Fruit fly (Drosophila melanogaster) whole organism, embryonic: Measurements from ENCODE around the gene Oscillin.

Experiments
- Atf3 ChIP-seq: fragments of 200-800 bp; sonication (Bioruptor generic); optimal IDR thresholded peaks from 3 replicates; lab custom pipeline; 2016; ENCODE audit warnings: missing biosample characterization, missing genetic modification characterization
- BEAF-32 ChIP-seq: fragments of 200-800 bp; sonication (Bioruptor generic); optimal IDR thresholded peaks from 3 replicates; lab custom pipeline; 2017; ENCODE audit warnings: missing biosample characterization, missing genetic modification characterization, mild to moderate bottlenecking, moderate library complexity, missing genetic modification reagents
- Bdp1 ChIP-seq: fragments of 200-800 bp; sonication (Bioruptor generic); optimal IDR thresholded peaks from 3 replicates; lab custom pipeline; 2016; ENCODE audit warnings: missing biosample characterization, missing genetic modification characterization
- Blimp-1 ChIP-seq: fragments of 200-800 bp; sonication (Bioruptor generic); optimal IDR thresholded peaks from 3 replicates; lab custom pipeline; 2018; ENCODE audit warnings: missing biosample characterization, missing genetic modification characterization, mild to moderate bottlenecking, moderate library complexity, missing genetic modification reagents
- CG1233 ChIP-seq: fragments of 200-800 bp; sonication (Bioruptor generic); optimal IDR thresholded peaks from 4 replicates; lab custom pipeline; 2018; ENCODE audit warnings: missing biosample characterization, mild to moderate bottlenecking, missing genetic modification characterization
- CG12942 ChIP-seq: fragments of 200-800 bp; sonication (Bioruptor generic); optimal IDR thresholded peaks from 3 replicates; lab custom pipeline; 2016; ENCODE audit warnings: missing biosample characterization, missing genetic modification characterization
- CG13287 ChIP-seq: fragments of 200-800 bp; sonication (Bioruptor generic); IDR thresholded peaks from 2 replicates; pipeline ENCODE4 v1.3.6; 2022; ENCODE audit warnings: missing biosample characterization, missing genetic modification characterization; ENCODE audit not compliant: partially characterized antibody
- CG14014 ChIP-seq: fragments of 200-800 bp; sonication (Bioruptor generic); IDR thresholded peaks from 2 replicates; pipeline ENCODE4 v1.3.6; 2022; ENCODE audit warnings: missing biosample characterization, missing genetic modification characterization
- CG15696 ChIP-seq: fragments of 200-800 bp; sonication (Bioruptor generic); optimal IDR thresholded peaks from 2 replicates; lab custom pipeline; 2019; ENCODE audit warnings: missing biosample characterization, mild to moderate bottlenecking, missing genetic modification characterization, moderate library complexity
- CG17359 ChIP-seq: fragments of 200-800 bp; sonication (Bioruptor generic); optimal IDR thresholded peaks from 3 replicates; lab custom pipeline; 2018; ENCODE audit warnings: missing biosample characterization, mild to moderate bottlenecking, missing genetic modification characterization, moderate library complexity
- CG17568 ChIP-seq: fragments of 200-800 bp; sonication (Bioruptor generic); optimal IDR thresholded peaks from 2 replicates; lab custom pipeline; 2018; ENCODE audit warnings: missing biosample characterization, mild to moderate bottlenecking, missing genetic modification characterization, moderate library complexity
- CG18619 ChIP-seq: fragments of 200-800 bp; sonication (Bioruptor generic); optimal IDR thresholded peaks from 3 replicates; lab custom pipeline; 2017; ENCODE audit warnings: missing biosample characterization, mild to moderate bottlenecking, missing genetic modification characterization
- CG2678 ChIP-seq: fragments of 200-800 bp; sonication (Bioruptor generic); optimal IDR thresholded peaks from 3 replicates; lab custom pipeline; 2019; ENCODE audit warnings: missing biosample characterization, mild to moderate bottlenecking, missing genetic modification characterization, moderate library complexity
- CG2875 ChIP-seq: fragments of 200-800 bp; sonication (Bioruptor generic); optimal IDR thresholded peaks from 2 replicates; lab custom pipeline; 2017; ENCODE audit warnings: missing biosample characterization, mild to moderate bottlenecking, missing genetic modification characterization, missing genetic modification reagents
- CG30020 ChIP-seq: fragments of 200-800 bp; optimal IDR thresholded peaks from 2 replicates; lab custom pipeline; 2019; ENCODE audit warnings: missing biosample characterization, mild to moderate bottlenecking, missing genetic modification characterization, moderate library complexity
- CG32532 ChIP-seq: fragments of 200-800 bp; sonication (Bioruptor generic); IDR thresholded peaks from 2 replicates; pipeline ENCODE4 v1.3.6; 2022; ENCODE audit warnings: missing biosample characterization, missing genetic modification characterization
- CG4282 ChIP-seq: fragments of 200-800 bp; sonication (Bioruptor generic); optimal IDR thresholded peaks from 2 replicates; lab custom pipeline; 2016; ENCODE audit warnings: missing biosample characterization, missing genetic modification characterization
- CG43689 ChIP-seq: fragments of 200-800 bp; sonication (Bioruptor generic); IDR thresholded peaks from 2 replicates; pipeline ENCODE4 v1.3.6; 2022; ENCODE audit warnings: missing biosample characterization, missing genetic modification characterization
- CG7556 ChIP-seq: fragments of 200-800 bp; sonication (Bioruptor generic); optimal IDR thresholded peaks from 2 replicates; lab custom pipeline; 2017; ENCODE audit warnings: missing biosample characterization, mild to moderate bottlenecking, missing genetic modification characterization
- CG9215 ChIP-seq: fragments of 200-800 bp; sonication (Bioruptor generic); IDR thresholded peaks from 2 replicates; pipeline ENCODE4 v1.3.6; 2022; ENCODE audit warnings: missing biosample characterization, missing genetic modification characterization
- Chrac-16 ChIP-seq: fragments of 200-800 bp; sonication (Bioruptor generic); optimal IDR thresholded peaks from 3 replicates; lab custom pipeline; 2016; ENCODE audit warnings: missing biosample characterization, missing genetic modification characterization
- CoRest ChIP-seq: fragments of 200-800 bp; sonication (Bioruptor generic); optimal IDR thresholded peaks from 3 replicates; lab custom pipeline; 2018; ENCODE audit warnings: missing biosample characterization, mild to moderate bottlenecking, missing genetic modification characterization, moderate library complexity
- D19A ChIP-seq: fragments of 200-800 bp; optimal IDR thresholded peaks from 3 replicates; lab custom pipeline; 2019; ENCODE audit warnings: missing biosample characterization, mild to moderate bottlenecking, missing genetic modification characterization, moderate library complexity
- Dip2 ChIP-seq: fragments of 200-800 bp; sonication (Bioruptor generic); IDR thresholded peaks from 2 replicates; pipeline ENCODE4 v1.3.6; 2022; ENCODE audit warnings: missing biosample characterization, missing genetic modification characterization
- Doc2 ChIP-seq: fragments of 200-800 bp; sonication (Bioruptor generic); IDR thresholded peaks from 2 replicates; pipeline ENCODE4 v1.3.6; 2022; ENCODE audit warnings: missing biosample characterization, missing genetic modification characterization
- Dp ChIP-seq: fragments of 200-800 bp; sonication (Bioruptor generic); optimal IDR thresholded peaks from 2 replicates; lab custom pipeline; 2018; ENCODE audit warnings: missing biosample characterization, mild to moderate bottlenecking, missing genetic modification characterization, moderate library complexity
- Dref ChIP-seq: fragments of 200-800 bp; sonication (Bioruptor generic); IDR thresholded peaks from 2 replicates; pipeline ENCODE4 v1.3.6; 2022; ENCODE audit warnings: missing biosample characterization, missing genetic modification characterization
- E2f2 ChIP-seq: fragments of 200-800 bp; sonication (Bioruptor generic); IDR thresholded peaks from 2 replicates; pipeline ENCODE4 v1.3.6; 2022; ENCODE audit warnings: missing biosample characterization, missing genetic modification characterization
- Ets65A ChIP-seq: fragments of 200-800 bp; sonication (Bioruptor generic); peaks from one replicate; lab custom pipeline; 2016; ENCODE audit warnings: missing biosample characterization, missing genetic modification characterization
- TFAM ChIP-seq: fragments of 200-800 bp; sonication (Bioruptor generic); optimal IDR thresholded peaks from 2 replicates; lab custom pipeline; 2017; ENCODE audit warnings: missing biosample characterization, missing genetic modification characterization, inconsistent platforms
- Vsx1 ChIP-seq: fragments of 200-800 bp; sonication (Bioruptor generic); optimal IDR thresholded peaks from 2 replicates; lab custom pipeline; 2017; ENCODE audit warnings: missing biosample characterization, mild to moderate bottlenecking, missing genetic modification characterization, missing genetic modification reagents
- Xbp1 ChIP-seq: fragments of 200-800 bp; sonication (Bioruptor generic); optimal IDR thresholded peaks from 3 replicates; lab custom pipeline; 2016; ENCODE audit warnings: missing biosample characterization, mild to moderate bottlenecking, missing genetic modification characterization
- az2 ChIP-seq: fragments of 200-800 bp; sonication (Bioruptor generic); optimal IDR thresholded peaks from 3 replicates; lab custom pipeline; 2016; ENCODE audit warnings: missing biosample characterization, missing genetic modification characterization
- dimm ChIP-seq: fragments of 200-800 bp; sonication (Bioruptor generic); IDR thresholded peaks from 2 replicates; pipeline ENCODE4 v1.3.6; 2022; ENCODE audit warnings: missing biosample characterization, missing genetic modification characterization
- dmrt11E ChIP-seq: fragments of 200-800 bp; sonication (Bioruptor generic); optimal IDR thresholded peaks from 3 replicates; lab custom pipeline; 2018; ENCODE audit warnings: missing biosample characterization, mild to moderate bottlenecking, missing genetic modification characterization, moderate library complexity
- dysf ChIP-seq: fragments of 200-800 bp; sonication (Bioruptor generic); IDR thresholded peaks from 3 replicates; pipeline ENCODE4 v1.3.6; 2022; ENCODE audit warnings: missing biosample characterization, missing genetic modification characterization
- ems ChIP-seq: fragments of 200-800 bp; sonication (Bioruptor generic); optimal IDR thresholded peaks from 3 replicates; lab custom pipeline; 2016; ENCODE audit warnings: missing biosample characterization, missing genetic modification characterization
- en ChIP-seq: fragments of 200-800 bp; sonication (Bioruptor generic); optimal IDR thresholded peaks from 2 replicates; lab custom pipeline; 2016; ENCODE audit warnings: missing biosample characterization, missing genetic modification characterization
- eve ChIP-seq, 2 experiments: fragments of >200 bp; optimal IDR thresholded peaks; 2 replicates each; lab custom pipeline; 2017; ENCODE audit warnings: missing biosample characterization in 2 of 2, missing genetic modification characterization in 2 of 2
- fd64A ChIP-seq: fragments of 200-800 bp; sonication (Bioruptor generic); optimal IDR thresholded peaks from 3 replicates; lab custom pipeline; 2018; ENCODE audit warnings: missing biosample characterization, mild to moderate bottlenecking, missing genetic modification characterization
- lmd ChIP-seq: fragments of 200-800 bp; sonication (Bioruptor generic); IDR thresholded peaks from 2 replicates; pipeline ENCODE4 v1.3.6; 2022; ENCODE audit warnings: missing biosample characterization, missing genetic modification characterization
- pfk ChIP-seq: fragments of 200-800 bp; sonication (Bioruptor generic); optimal IDR thresholded peaks from 2 replicates; lab custom pipeline; 2018; ENCODE audit warnings: missing biosample characterization, mild to moderate bottlenecking, missing genetic modification characterization, moderate library complexity
- pum ChIP-seq: fragments of 200-800 bp; sonication (Bioruptor generic); optimal IDR thresholded peaks from 2 replicates; lab custom pipeline; 2016; ENCODE audit warnings: missing biosample characterization, missing genetic modification characterization
- sens ChIP-seq: fragments of 200-800 bp; sonication (Bioruptor generic); peaks from one replicate; lab custom pipeline; 2016; ENCODE audit warnings: missing biosample characterization, missing genetic modification characterization
- stwl ChIP-seq: fragments of 200-800 bp; sonication (Bioruptor generic); optimal IDR thresholded peaks from 3 replicates; lab custom pipeline; 2018; ENCODE audit warnings: missing biosample characterization, mild to moderate bottlenecking, missing genetic modification characterization, moderate library complexity
- sug ChIP-seq: fragments of 200-800 bp; optimal IDR thresholded peaks from 2 replicates; lab custom pipeline; 2019; ENCODE audit warnings: missing biosample characterization, mild to moderate bottlenecking, missing genetic modification characterization, moderate library complexity
- tin ChIP-seq: fragments of 200-800 bp; sonication (Bioruptor generic); optimal IDR thresholded peaks from 3 replicates; lab custom pipeline; 2016; ENCODE audit warnings: missing biosample characterization, missing genetic modification characterization
- twi ChIP-seq: fragments of 200-800 bp; optimal IDR thresholded peaks from 2 replicates; lab custom pipeline; 2019; ENCODE audit warnings: missing biosample characterization, mild to moderate bottlenecking, missing genetic modification characterization, moderate library complexity
- vnd ChIP-seq: fragments of 200-800 bp; sonication (Bioruptor generic); IDR thresholded peaks from 3 replicates; pipeline ENCODE4 v1.3.6; 2022; ENCODE audit warnings: missing biosample characterization, missing genetic modification characterization; ENCODE audit not compliant: partially characterized antibody
- wdn ChIP-seq: fragments of 200-800 bp; sonication (Bioruptor generic); IDR thresholded peaks from 2 replicates; pipeline ENCODE4 v1.3.6; 2022; ENCODE audit warnings: missing biosample characterization, missing genetic modification characterization

Oscillin gene

DNA sequence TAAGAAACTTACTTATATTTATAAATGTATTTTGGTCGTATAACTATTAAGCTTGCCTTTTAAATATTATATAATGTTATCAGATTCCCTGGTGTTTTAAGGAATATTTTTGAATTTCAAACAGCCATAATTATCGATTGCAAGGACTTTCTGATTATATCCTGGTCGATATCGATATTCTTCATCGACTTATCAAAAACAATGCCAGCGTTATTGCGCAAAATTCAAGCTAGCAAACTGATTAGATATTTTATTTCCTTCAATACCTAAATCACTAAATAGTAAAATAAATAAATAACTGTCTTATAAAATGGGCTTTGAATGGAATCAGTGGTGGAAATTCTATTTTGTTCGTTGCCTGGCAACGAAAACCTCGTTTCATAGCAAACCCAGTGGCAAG lies 29.5 kb upstream of the Oscillin start, which contains the start of gene CG14020:
Gene CG14020, plus strand, starts transcription at position 345 of the 400 bp plus-strand sequence.
- TF ChIP-seq Vsx1 (no peak), Dref (GFP tag; lab: Robert Waterston, UW) (peak; percentile 53), CG13287 (GFP tag; lab: Robert Waterston, UW) (peak; percentile 25; the same call in 1 of the 2 replicates), E2f2 (peak; percentile 59), sens (GFP tag; lab: Kevin White, UChicago) (peak; percentile 50), Dp (GFP tag; lab: Kevin White, UChicago) (peak; percentile 45), TFAM (GFP tag; lab: Kevin White, UChicago) (no peak), vnd (GFP tag; lab: Robert Waterston, UW) (no peak), BEAF-32 (GFP tag; lab: Kevin White, UChicago) (peak; percentile 6), dysf (GFP tag; lab: Robert Waterston, UW) (no peak), CG17568 (no peak), twi (no peak)

DNA sequence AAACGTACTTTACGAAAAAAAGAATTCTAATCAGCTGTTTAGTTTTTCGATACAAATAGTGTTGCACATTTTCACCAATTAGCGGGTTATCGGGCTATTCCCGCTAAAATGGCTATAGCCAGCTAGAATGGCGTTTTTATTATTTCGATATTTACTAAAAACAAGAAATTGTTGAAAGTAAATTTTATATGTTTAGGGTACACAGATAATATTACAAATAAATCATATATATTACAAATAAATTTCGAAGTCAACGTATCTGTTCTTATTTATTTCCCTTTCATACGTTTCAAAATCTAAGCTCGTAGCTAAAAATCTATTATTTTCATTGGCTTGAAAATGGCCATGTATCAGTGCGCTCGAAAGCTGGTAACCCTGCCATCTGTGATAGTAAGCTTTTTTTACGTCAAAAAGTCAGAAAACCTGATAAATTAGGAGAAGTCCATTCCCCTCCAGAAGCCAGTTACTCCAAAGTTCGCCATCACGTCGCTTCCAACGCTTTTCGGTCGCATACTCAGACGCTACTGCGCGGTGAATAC lies 27.0 kb upstream of the Oscillin start, which contains the start of the genes CG7382 and cl:
Gene CG7382, minus strand, starts transcription at position 51 of the 539 bp plus-strand sequence.
Gene cl, plus strand, starts transcription at position 290 of the 539 bp plus-strand sequence.
- TF ChIP-seq stwl (tag; lab: Kevin White, UChicago) (peak; percentile 4), eve (GFP tag; optimal IDR thresholded peaks at IDR 0.05; lab: Kevin White, UChicago) (no peak), az2 (GFP tag; lab: Kevin White, UChicago) (peak; percentile 54), D19A (tag; lab: Kevin White, UChicago) (peak; percentile 30), pum (GFP tag; lab: Kevin White, UChicago) (no peak), CG7556 (GFP tag; lab: Kevin White, UChicago) (peak; percentile 27), ems (no peak), Dip2 (GFP tag; lab: Robert Waterston, UW) (no peak), fd64A (GFP tag; lab: Kevin White, UChicago) (no peak), wdn (GFP tag; lab: Robert Waterston, UW) (no peak), CG9215 (GFP tag; lab: Robert Waterston, UW) (peak; percentile 31; the same call in 1 of the 2 replicates), CG32532 (0 out of 2 replicates have a peak, but pooled peaks have one; percentile 30), CG30020 (tag; lab: Kevin White, UChicago) (peak; percentile 42), CoRest (tag; lab: Kevin White, UChicago) (peak; percentile 76), Atf3 (no peak), CG2678 (tag; lab: Kevin White, UChicago) (no peak), Ets65A (GFP tag; lab: Kevin White, UChicago) (peak; percentile 91), CG2875 (GFP tag; lab: Kevin White, UChicago) (no peak), en (GFP tag; lab: Kevin White, UChicago) (no peak), CG1233 (GFP tag; lab: Kevin White, UChicago) (no peak), Xbp1 (GFP tag; lab: Kevin White, UChicago) (peak; percentile 60), Bdp1 (GFP tag; lab: Kevin White, UChicago) (no peak), Blimp-1 (no peak), CG4282 (GFP tag; lab: Kevin White, UChicago) (no peak), tin (peak; percentile 45), CG15696 (peak; percentile 33), CG14014 (GFP tag; lab: Robert Waterston, UW) (0 out of 2 replicates have a peak, but pooled peaks have one; percentile 56), CG43689 (GFP tag; lab: Robert Waterston, UW) (no peak), dmrt11E (peak; percentile 9), sug (tag; lab: Kevin White, UChicago) (peak; percentile 81), Chrac-16 (peak; percentile 6), twi (peak; percentile 47), Doc2 (GFP tag; lab: Robert Waterston, UW) (no peak), CG17359 (tag; lab: Kevin White, UChicago) (no peak), dimm (GFP tag; lab: Robert Waterston, UW) (no peak), pfk (GFP tag; lab: Kevin White, UChicago) (no peak), CG18619 (GFP tag; lab: Kevin White, UChicago) (peak; percentile 27), lmd (peak; percentile 33; the same call in 1 of the 2 replicates), CG12942 (peak; percentile 17)
